Fruit fly (Drosophila melanogaster) whole organism, embryonic: ENCODE data around the gene Top3alpha.
A peak's percentile ranks its signal among the peaks of the same experiment; 100 is the strongest.

Experiments used
- Abd-B ChIP-seq: fragments of 200-800 bp; sonication (Bioruptor generic); optimal IDR thresholded peaks from 2 replicates; lab custom pipeline; 2018; ENCODE audit warnings: missing biosample characterization, mild to moderate bottlenecking, missing genetic modification characterization, moderate library complexity
- Bdp1 ChIP-seq: fragments of 200-800 bp; sonication (Bioruptor generic); optimal IDR thresholded peaks from 3 replicates; lab custom pipeline; 2016; ENCODE audit warnings: missing biosample characterization, missing genetic modification characterization
- CG1024 ChIP-seq: fragments of 200-800 bp; sonication (Bioruptor generic); IDR thresholded peaks from 2 replicates; pipeline ENCODE4 v1.3.6; 2022; ENCODE audit warnings: missing biosample characterization, missing genetic modification characterization
- CG13123 ChIP-seq: fragments of 200-800 bp; sonication (Bioruptor generic); optimal IDR thresholded peaks from 2 replicates; lab custom pipeline; 2016; ENCODE audit warnings: missing biosample characterization, missing genetic modification characterization
- CG13287 ChIP-seq: fragments of 200-800 bp; sonication (Bioruptor generic); IDR thresholded peaks from 2 replicates; pipeline ENCODE4 v1.3.6; 2022; ENCODE audit warnings: missing biosample characterization, missing genetic modification characterization; ENCODE audit not compliant: partially characterized antibody
- CG13424 ChIP-seq: fragments of 200-800 bp; sonication (Bioruptor generic); optimal IDR thresholded peaks from 2 replicates; lab custom pipeline; 2019; ENCODE audit warnings: missing biosample characterization, mild to moderate bottlenecking, missing genetic modification characterization, moderate library complexity
- CG14710 ChIP-seq: fragments of 200-800 bp; sonication (Bioruptor generic); optimal IDR thresholded peaks from 3 replicates; lab custom pipeline; 2019; ENCODE audit warnings: missing biosample characterization, mild to moderate bottlenecking, missing genetic modification characterization, moderate library complexity
- CG1602 ChIP-seq: fragments of 200-800 bp; sonication (Bioruptor generic); optimal IDR thresholded peaks from 3 replicates; lab custom pipeline; 2016; ENCODE audit warnings: missing biosample characterization, missing genetic modification characterization
- CG17912 ChIP-seq: fragments of 200-800 bp; sonication (Bioruptor generic); optimal IDR thresholded peaks from 2 replicates; lab custom pipeline; 2018; ENCODE audit warnings: missing biosample characterization, mild to moderate bottlenecking, missing genetic modification characterization
- CG2120 ChIP-seq: fragments of 200-800 bp; sonication (Bioruptor generic); optimal IDR thresholded peaks from 3 replicates; lab custom pipeline; 2016; ENCODE audit warnings: missing biosample characterization, missing genetic modification characterization
- CG2712 ChIP-seq: fragments of 200-800 bp; optimal IDR thresholded peaks from 3 replicates; lab custom pipeline; 2019; ENCODE audit warnings: missing biosample characterization, mild to moderate bottlenecking, missing genetic modification characterization, moderate library complexity
- CG2889 ChIP-seq: fragments of 200-800 bp; sonication (Bioruptor generic); IDR thresholded peaks from 3 replicates; pipeline ENCODE4 v1.3.6; 2022; ENCODE audit warnings: missing biosample characterization, missing genetic modification characterization
- CG3281 ChIP-seq: fragments of 200-800 bp; sonication (Bioruptor generic); optimal IDR thresholded peaks from 3 replicates; lab custom pipeline; 2017; ENCODE audit warnings: missing biosample characterization, mild to moderate bottlenecking, missing genetic modification characterization
- CG4424 ChIP-seq: fragments of 200-800 bp; sonication (Bioruptor generic); optimal IDR thresholded peaks from 3 replicates; lab custom pipeline; 2016; ENCODE audit warnings: missing biosample characterization, missing genetic modification characterization
- CG7786 ChIP-seq: fragments of 200-800 bp; sonication (Bioruptor generic); optimal IDR thresholded peaks from 2 replicates; lab custom pipeline; 2016; ENCODE audit warnings: missing biosample characterization, missing genetic modification characterization
- CG7963 ChIP-seq: fragments of 200-800 bp; sonication (Bioruptor generic); IDR thresholded peaks from 3 replicates; pipeline ENCODE4 v1.3.6; 2022; ENCODE audit warnings: missing biosample characterization, missing genetic modification characterization; ENCODE audit not compliant: partially characterized antibody
- CG8944 ChIP-seq: fragments of 200-800 bp; sonication (Bioruptor generic); optimal IDR thresholded peaks from 3 replicates; lab custom pipeline; 2016; ENCODE audit warnings: missing biosample characterization, missing genetic modification characterization
- CG9215 ChIP-seq: fragments of 200-800 bp; sonication (Bioruptor generic); IDR thresholded peaks from 2 replicates; pipeline ENCODE4 v1.3.6; 2022; ENCODE audit warnings: missing biosample characterization, missing genetic modification characterization
- CG9797 ChIP-seq: fragments of 200-800 bp; sonication (Bioruptor generic); optimal IDR thresholded peaks from 3 replicates; lab custom pipeline; 2018; ENCODE audit warnings: missing biosample characterization, mild to moderate bottlenecking, missing genetic modification characterization
- CkIIα-i1 ChIP-seq: fragments of 200-800 bp; sonication (Bioruptor generic); IDR thresholded peaks from 2 replicates; pipeline ENCODE4 v1.3.6; 2022; ENCODE audit warnings: missing biosample characterization, missing genetic modification characterization
- Dbx ChIP-seq: fragments of 200-800 bp; sonication (Bioruptor generic); IDR thresholded peaks from 3 replicates; pipeline ENCODE4 v1.3.6; 2022; ENCODE audit warnings: missing biosample characterization, missing genetic modification characterization
- Eip74EF ChIP-seq, 2 experiments: fragments of 200-800 bp in 1 of 2; fragments of >200 bp in 1 of 2; sonication (Bioruptor generic) in 1 of 2; optimal IDR thresholded peaks; 2 replicates each; lab custom pipeline; 2017 to 2019; ENCODE audit warnings: missing biosample characterization in 2 of 2, missing genetic modification characterization in 2 of 2, mild to moderate bottlenecking in 1 of 2, moderate library complexity in 1 of 2
- Gug ChIP-seq: fragments of 200-800 bp; sonication (Bioruptor generic); IDR thresholded peaks from 4 replicates; pipeline ENCODE4 v1.3.6; 2022; ENCODE audit warnings: missing biosample characterization, missing genetic modification characterization
- H15 ChIP-seq: fragments of 200-800 bp; sonication (Bioruptor generic); IDR thresholded peaks from 3 replicates; pipeline ENCODE4 v1.3.6; 2022; ENCODE audit warnings: missing biosample characterization, missing genetic modification characterization
- HLH3B ChIP-seq: fragments of 200-800 bp; sonication (Bioruptor generic); IDR thresholded peaks from 2 replicates; pipeline ENCODE4 v1.3.6; 2022; ENCODE audit warnings: missing biosample characterization, missing genetic modification characterization
- HLH4C ChIP-seq: fragments of 200-800 bp; sonication (Bioruptor generic); IDR thresholded peaks from 3 replicates; pipeline ENCODE4 v1.3.6; 2022; ENCODE audit warnings: missing biosample characterization, missing genetic modification characterization; ENCODE audit not compliant: partially characterized antibody
- HLH54F ChIP-seq: fragments of 200-800 bp; sonication (Bioruptor generic); optimal IDR thresholded peaks from 3 replicates; lab custom pipeline; 2016; ENCODE audit warnings: missing biosample characterization, missing genetic modification characterization
- Hmr ChIP-seq: fragments of 200-800 bp; sonication (Bioruptor generic); optimal IDR thresholded peaks from 3 replicates; lab custom pipeline; 2017; ENCODE audit warnings: mild to moderate bottlenecking, missing biosample characterization, missing genetic modification reagents, missing genetic modification characterization
- Hsf ChIP-seq: fragments of 200-800 bp; sonication (Bioruptor generic); optimal IDR thresholded peaks from 3 replicates; lab custom pipeline; 2016; ENCODE audit warnings: missing biosample characterization, missing genetic modification characterization
- Scr ChIP-seq: fragments of 200-800 bp; sonication (Bioruptor generic); IDR thresholded peaks from 2 replicates; pipeline ENCODE4 v1.3.6; 2022; ENCODE audit warnings: missing biosample characterization, missing genetic modification characterization; ENCODE audit not compliant: partially characterized antibody
- Side ChIP-seq: fragments of 200-800 bp; sonication (Bioruptor generic); optimal IDR thresholded peaks from 2 replicates; lab custom pipeline; 2016; ENCODE audit warnings: missing biosample characterization, missing genetic modification characterization
- Sry-β ChIP-seq: fragments of 200-800 bp; sonication (Bioruptor generic); optimal IDR thresholded peaks from 2 replicates; lab custom pipeline; 2018; ENCODE audit warnings: missing biosample characterization, mild to moderate bottlenecking, missing genetic modification characterization, moderate library complexity
- Ssrp ChIP-seq: fragments of 200-800 bp; sonication (Bioruptor generic); optimal IDR thresholded peaks from 2 replicates; lab custom pipeline; 2018; ENCODE audit warnings: missing biosample characterization, mild to moderate bottlenecking, missing genetic modification characterization, moderate library complexity
- Xrp1 ChIP-seq: fragments of 200-800 bp; sonication (Bioruptor generic); IDR thresholded peaks from 2 replicates; pipeline ENCODE4 v1.3.6; 2022; ENCODE audit warnings: missing biosample characterization, missing genetic modification characterization
- ab ChIP-seq: fragments of 200-800 bp; sonication (Bioruptor generic); optimal IDR thresholded peaks from 2 replicates; lab custom pipeline; 2016; ENCODE audit warnings: missing biosample characterization, missing genetic modification characterization
- ase ChIP-seq: fragments of 200-800 bp; sonication (Bioruptor generic); IDR thresholded peaks from 3 replicates; pipeline ENCODE4 v1.3.6; 2022; ENCODE audit warnings: missing biosample characterization, missing genetic modification characterization
- bcd ChIP-seq: fragments of 200-800 bp; sonication (Bioruptor generic); optimal IDR thresholded peaks from 2 replicates; lab custom pipeline; 2017; ENCODE audit warnings: missing biosample characterization, mild to moderate bottlenecking, missing genetic modification characterization
- chn ChIP-seq: fragments of 200-800 bp; sonication (Bioruptor generic); optimal IDR thresholded peaks from 2 replicates; lab custom pipeline; 2016; ENCODE audit warnings: missing biosample characterization, missing genetic modification characterization
- crol ChIP-seq: fragments of 200-800 bp; sonication (Bioruptor generic); IDR thresholded peaks from 2 replicates; pipeline ENCODE4 v1.3.6; 2022; ENCODE audit warnings: missing biosample characterization, missing genetic modification characterization
- crp ChIP-seq, 2 experiments: fragments of 200-800 bp; sonication (Bioruptor generic); optimal IDR thresholded peaks; 2 replicates in 1 of 2; 3 replicates in 1 of 2; lab custom pipeline; 2017; ENCODE audit warnings: missing biosample characterization in 2 of 2, missing genetic modification characterization in 2 of 2, mild to moderate bottlenecking in 1 of 2, moderate library complexity in 1 of 2
- dimm ChIP-seq: fragments of 200-800 bp; sonication (Bioruptor generic); IDR thresholded peaks from 2 replicates; pipeline ENCODE4 v1.3.6; 2022; ENCODE audit warnings: missing biosample characterization, missing genetic modification characterization
- eyg ChIP-seq: fragments of 200-800 bp; sonication (Bioruptor generic); optimal IDR thresholded peaks from 3 replicates; lab custom pipeline; 2016; ENCODE audit warnings: missing biosample characterization, missing genetic modification characterization
- kah ChIP-seq: fragments of 200-800 bp; sonication (Bioruptor generic); optimal IDR thresholded peaks from 2 replicates; lab custom pipeline; 2018; ENCODE audit warnings: missing biosample characterization, mild to moderate bottlenecking, missing genetic modification characterization
- mam ChIP-seq: fragments of 200-800 bp; sonication (Bioruptor generic); optimal IDR thresholded peaks from 3 replicates; lab custom pipeline; 2016; ENCODE audit warnings: missing biosample characterization, missing genetic modification characterization
- phol ChIP-seq: fragments of 200-800 bp; sonication (Bioruptor generic); optimal IDR thresholded peaks from 3 replicates; lab custom pipeline; 2018; ENCODE audit warnings: missing biosample characterization, mild to moderate bottlenecking, missing genetic modification characterization, moderate library complexity
- pzg ChIP-seq: fragments of 200-800 bp; sonication (Bioruptor generic); optimal IDR thresholded peaks from 3 replicates; lab custom pipeline; 2018; ENCODE audit warnings: missing biosample characterization, mild to moderate bottlenecking, missing genetic modification characterization, moderate library complexity
- sob ChIP-seq: fragments of 200-800 bp; sonication (Bioruptor generic); IDR thresholded peaks from 2 replicates; pipeline ENCODE4 v1.3.6; 2022; ENCODE audit warnings: missing biosample characterization, missing genetic modification characterization
- tna ChIP-seq: fragments of 200-800 bp; sonication (Bioruptor generic); IDR thresholded peaks from 2 replicates; pipeline ENCODE4 v1.3.6; 2022; ENCODE audit warnings: missing biosample characterization, missing genetic modification characterization; ENCODE audit not compliant: partially characterized antibody
- trem ChIP-seq: fragments of 200-800 bp; optimal IDR thresholded peaks from 3 replicates; lab custom pipeline; 2019; ENCODE audit warnings: missing biosample characterization, mild to moderate bottlenecking, missing genetic modification characterization, moderate library complexity
- tx ChIP-seq: fragments of 200-800 bp; sonication (Bioruptor generic); optimal IDR thresholded peaks from 2 replicates; lab custom pipeline; 2016; ENCODE audit warnings: missing biosample characterization, missing genetic modification characterization
- yki ChIP-seq: fragments of >200 bp; optimal IDR thresholded peaks from 3 replicates; lab custom pipeline; 2018

Top3alpha gene

DNA sequence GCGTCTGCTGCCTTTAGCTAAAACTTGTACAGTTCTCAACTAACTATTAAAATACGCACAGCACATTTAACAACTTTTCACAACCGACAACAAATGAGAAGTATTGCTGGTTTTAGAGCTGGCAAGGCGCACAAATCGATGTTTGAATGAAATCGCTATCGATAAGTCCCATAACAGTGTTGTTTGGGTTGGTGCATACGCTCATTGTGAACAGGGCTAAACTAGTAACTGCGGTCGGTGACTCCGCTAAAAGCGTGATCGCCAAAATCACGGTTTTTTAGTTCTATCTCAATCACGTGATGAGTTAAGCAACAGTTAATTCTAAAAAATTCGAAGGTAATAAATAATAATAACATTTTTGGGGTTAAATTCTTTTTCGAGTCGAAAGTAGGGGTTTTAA lies 44.6 kb upstream of the Top3alpha start, which contains the start of gene Top2 (continued):
- TF ChIP-seq pzg (GFP tag; lab: Kevin White, UChicago) (peak; percentile 97), CG1024 (GFP tag; lab: Robert Waterston, UW) (no peak), chn (GFP tag; lab: Kevin White, UChicago) (peak; percentile 25), ase (GFP tag; lab: Robert Waterston, UW) (no peak), CG2120 (GFP tag; lab: Kevin White, UChicago) (peak; percentile 58), tx (GFP tag; lab: Kevin White, UChicago) (peak; percentile 12), Ssrp (tag; lab: Kevin White, UChicago) (peak; percentile 43), CG7963 (GFP tag; lab: Robert Waterston, UW) (peak; percentile 85), phol (peak; percentile 36), Xrp1 (no peak), Eip74EF (GFP tag; optimal IDR thresholded peaks at IDR 0.05; lab: Kevin White, UChicago) (no peak), Sry-β (GFP tag; lab: Kevin White, UChicago) (peak; percentile 50), CG14710 (tag; lab: Kevin White, UChicago) (peak; percentile 94), mam (GFP tag; lab: Kevin White, UChicago) (peak; percentile 25), CG9215 (GFP tag; lab: Robert Waterston, UW) (peak; percentile 46; the same call in 1 of the 2 replicates), CG2889 (GFP tag; lab: Robert Waterston, UW) (no peak), CG8944 (GFP tag; lab: Kevin White, UChicago) (no peak), ab (GFP tag; lab: Kevin White, UChicago) (no peak), kah (GFP tag; lab: Kevin White, UChicago) (no peak), CG13123 (GFP tag; lab: Kevin White, UChicago) (peak; percentile 47), Hsf (GFP tag; lab: Kevin White, UChicago) (peak; percentile 39), bcd (GFP tag; lab: Kevin White, UChicago) (peak; percentile 44), tna (GFP tag; lab: Robert Waterston, UW) (peak; percentile 77), trem (peak; percentile 78), CG17912 (GFP tag; lab: Kevin White, UChicago) (peak; percentile 16), CG13287 (GFP tag; lab: Robert Waterston, UW) (peak; percentile 92), CG7786 (peak; percentile 21), Hmr (GFP tag; lab: Kevin White, UChicago) (peak; percentile 82), CkIIα-i1 (no peak), Gug (no peak; the same call in 3 of the 4 replicates), H15 (GFP tag; lab: Robert Waterston, UW) (no peak), Dbx (GFP tag; lab: Robert Waterston, UW) (0 out of 3 replicates have a peak, but pooled peaks have one; percentile 20), Abd-B (GFP tag; lab: Kevin White, UChicago) (peak; percentile 70), CG2712 (tag; lab: Kevin White, UChicago) (peak; percentile 89), HLH4C (GFP tag; lab: Robert Waterston, UW) (peak; percentile 82), CG4424 (peak; percentile 23), CG1602 (no peak), HLH54F (GFP tag; lab: Kevin White, UChicago) (peak; percentile 40), CG9797 (GFP tag; lab: Kevin White, UChicago) (peak; percentile 66), CG13424 (tag; lab: Kevin White, UChicago) (peak; percentile 32), sob (GFP tag; lab: Robert Waterston, UW) (peak; percentile 48; the same call in 1 of the 2 replicates), crol (GFP tag; lab: Robert Waterston, UW) (no peak), yki (lab: Kevin White, UChicago) (peak; percentile 21), Bdp1 (GFP tag; lab: Kevin White, UChicago) (peak; percentile 10), HLH3B (no peak), eyg (GFP tag; lab: Kevin White, UChicago) (no peak), crp (GFP tag; optimal IDR thresholded peaks at IDR 0.05; lab: Kevin White, UChicago) (peak in 1 of 2 experiments; percentile 30), dimm (GFP tag; lab: Robert Waterston, UW) (no peak), Side (GFP tag; lab: Kevin White, UChicago) (peak; percentile 42), Scr (peak; percentile 76), CG3281 (GFP tag; lab: Kevin White, UChicago) (no peak)
